Fruit fly (Drosophila melanogaster) whole organism, wandering third instar larva: Measurements from ENCODE around the gene Trpgamma.
A peak's percentile ranks its signal among the peaks of the same experiment; 100 is the strongest.

ENCODE experiments used
- Abd-B ChIP-seq: fragments of >200 bp; optimal IDR thresholded peaks from 2 replicates; lab custom pipeline; 2017; ENCODE audit warnings: missing biosample characterization, missing genetic modification characterization
- CG32264 ChIP-seq: fragments of 200-800 bp; sonication (Bioruptor generic); optimal IDR thresholded peaks from 2 replicates; lab custom pipeline; 2016; ENCODE audit warnings: missing biosample characterization, missing genetic modification characterization
- CG9705 ChIP-seq: fragments of 200-800 bp; sonication (Bioruptor generic); optimal IDR thresholded peaks from 2 replicates; lab custom pipeline; 2018; ENCODE audit warnings: missing biosample characterization, mild to moderate bottlenecking, missing genetic modification characterization
- CrebA ChIP-seq: fragments of 200-800 bp; sonication (Bioruptor generic); optimal IDR thresholded peaks from 2 replicates; lab custom pipeline; 2016; ENCODE audit warnings: missing biosample characterization, mild to moderate bottlenecking, missing genetic modification characterization, borderline replicate concordance
- Dfd ChIP-seq: fragments of >200 bp; optimal IDR thresholded peaks from 2 replicates; lab custom pipeline; 2017; ENCODE audit warnings: missing biosample characterization, missing genetic modification characterization
- Dif ChIP-seq: fragments of 200-275, 200-300 bp; sonication (Bioruptor generic); optimal IDR thresholded peaks from 2 replicates; lab custom pipeline; 2018; ENCODE audit warnings: missing biosample characterization, missing genetic modification characterization; ENCODE audit not compliant: partially characterized antibody
- HLH106 ChIP-seq: fragments of 200-800 bp; optimal IDR thresholded peaks from 3 replicates; lab custom pipeline; 2019; ENCODE audit warnings: missing biosample characterization, mild to moderate bottlenecking, missing genetic modification characterization, moderate library complexity
- Hnf4 ChIP-seq: fragments of 200-800 bp; sonication (Bioruptor generic); optimal IDR thresholded peaks from 2 replicates; lab custom pipeline; 2016; ENCODE audit warnings: missing biosample characterization, mild to moderate bottlenecking, missing genetic modification characterization
- Hr78 ChIP-seq: fragments of >200 bp; optimal IDR thresholded peaks from 2 replicates; lab custom pipeline; 2017; ENCODE audit warnings: missing biosample characterization, missing genetic modification characterization
- Myc ChIP-seq: fragments of >200 bp; optimal IDR thresholded peaks from 2 replicates; lab custom pipeline; 2017
- N ChIP-seq: fragments of >200 bp; optimal IDR thresholded peaks from 2 replicates; lab custom pipeline; 2018; ENCODE audit warnings: missing biosample characterization, missing external identifiers, missing genetic modification characterization
- OdsH ChIP-seq: fragments of 200-800 bp; sonication (Bioruptor generic); optimal IDR thresholded peaks from 2 replicates; lab custom pipeline; 2016; ENCODE audit warnings: missing biosample characterization, mild to moderate bottlenecking, missing genetic modification characterization
- Sp1 ChIP-seq: fragments of 200-800 bp; sonication (Bioruptor generic); optimal IDR thresholded peaks from 3 replicates; lab custom pipeline; 2019; ENCODE audit warnings: missing biosample characterization, mild to moderate bottlenecking, missing genetic modification characterization, moderate library complexity
- Vsx2 ChIP-seq: fragments of 200-300, 225-300 bp; sonication (Bioruptor generic); optimal IDR thresholded peaks from 2 replicates; lab custom pipeline; 2018; ENCODE audit warnings: missing biosample characterization, missing genetic modification characterization; ENCODE audit not compliant: partially characterized antibody
- br ChIP-seq: fragments of 200-800 bp; sonication (Bioruptor generic); optimal IDR thresholded peaks from 2 replicates; lab custom pipeline; 2016; ENCODE audit warnings: missing biosample characterization, missing genetic modification characterization
- brk ChIP-seq: fragments of 200-800 bp; sonication (Bioruptor generic); optimal IDR thresholded peaks from 2 replicates; lab custom pipeline; 2016; ENCODE audit warnings: missing biosample characterization, mild to moderate bottlenecking, missing genetic modification characterization
- dl ChIP-seq, 2 experiments: fragments of 175-275, 200-275 bp in 1 of 2; fragments of 200-275 bp in 1 of 2; sonication (Bioruptor generic); optimal IDR thresholded peaks; lab custom pipeline; 2018; ENCODE audit warnings: mild to moderate bottlenecking in 2 of 2, missing biosample characterization in 2 of 2, missing genetic modification characterization in 2 of 2, moderate library complexity in 2 of 2; ENCODE audit not compliant: partially characterized antibody in 2 of 2, insufficient read depth in 1 of 2
- dmrt93B ChIP-seq: fragments of 200-800 bp; sonication (Bioruptor generic); optimal IDR thresholded peaks from 2 replicates; lab custom pipeline; 2018; ENCODE audit warnings: missing biosample characterization, mild to moderate bottlenecking, missing genetic modification characterization
- dsf ChIP-seq: sonication (Bioruptor generic); optimal IDR thresholded peaks from 2 replicates; lab custom pipeline; 2016; ENCODE audit warnings: missing biosample characterization, missing genetic modification characterization, borderline replicate concordance
- ey ChIP-seq: fragments of 200-800 bp; sonication (Bioruptor generic); optimal IDR thresholded peaks from 2 replicates; lab custom pipeline; 2016; ENCODE audit warnings: missing biosample characterization, missing genetic modification characterization
- foxo ChIP-seq, 2 experiments: fragments of 200-800 bp; sonication (Bioruptor generic); optimal IDR thresholded peaks; 2 replicates in 1 of 2; 3 replicates in 1 of 2; lab custom pipeline; 2016 to 2017; ENCODE audit warnings: missing biosample characterization in 2 of 2, missing genetic modification characterization in 2 of 2
- fru ChIP-seq: fragments of 200-800 bp; sonication (Bioruptor generic); optimal IDR thresholded peaks from 3 replicates; lab custom pipeline; 2016; ENCODE audit warnings: missing biosample characterization, mild to moderate bottlenecking, missing genetic modification characterization
- h ChIP-seq: fragments of 200-800 bp; sonication (Bioruptor generic); optimal IDR thresholded peaks from 3 replicates; lab custom pipeline; 2016; ENCODE audit warnings: missing biosample characterization, mild to moderate bottlenecking, missing genetic modification characterization
- jim ChIP-seq: fragments of 175-275, 200-325 bp; sonication (Bioruptor generic); optimal IDR thresholded peaks from 2 replicates; lab custom pipeline; 2016; ENCODE audit warnings: missing biosample characterization, mild to moderate bottlenecking, missing genetic modification characterization
- lola ChIP-seq: fragments of >200 bp; optimal IDR thresholded peaks from 2 replicates; lab custom pipeline; 2017; ENCODE audit warnings: missing biosample characterization, missing genetic modification characterization
- pan ChIP-seq: fragments of >200 bp; optimal IDR thresholded peaks from 2 replicates; lab custom pipeline; 2017
- psq ChIP-seq: fragments of 200-800 bp; sonication (Bioruptor generic); optimal IDR thresholded peaks from 3 replicates; lab custom pipeline; 2017; ENCODE audit warnings: missing biosample characterization, mild to moderate bottlenecking, missing genetic modification characterization, moderate library complexity
- rgr ChIP-seq: fragments of 200-800 bp; sonication (Bioruptor generic); optimal IDR thresholded peaks from 3 replicates; lab custom pipeline; 2016; ENCODE audit warnings: missing biosample characterization, mild to moderate bottlenecking, missing genetic modification characterization
- sage ChIP-seq: fragments of 200-800 bp; sonication (Bioruptor generic); optimal IDR thresholded peaks from 2 replicates; lab custom pipeline; 2016; ENCODE audit warnings: missing biosample characterization, mild to moderate bottlenecking, missing genetic modification characterization
- sv ChIP-seq: fragments of 200-800 bp; sonication (Bioruptor generic); optimal IDR thresholded peaks from 3 replicates; lab custom pipeline; 2016; ENCODE audit warnings: missing biosample characterization, missing genetic modification characterization
- woc ChIP-seq: sonication (Bioruptor generic); optimal IDR thresholded peaks from 2 replicates; lab custom pipeline; 2016; ENCODE audit warnings: missing biosample characterization, mild to moderate bottlenecking, missing genetic modification characterization

The Trpgamma gene

dm6 chr2L:16709693-16710092, 33.2 kb upstream of the Trpgamma start:
- TF ChIP-seq woc (GFP tag; lab: Kevin White, UChicago): no peak
- TF ChIP-seq CG9705: no peak
- TF ChIP-seq CrebA: no peak
- no peak for TF ChIP-seq Hr78 (GFP tag; lab: Kevin White, UChicago)
- TF ChIP-seq rgr (GFP tag; lab: Kevin White, UChicago): no peak
- no peak for TF ChIP-seq pan
- TF ChIP-seq Dif: no peak
- no peak for TF ChIP-seq Sp1 (GFP tag; lab: Kevin White, UChicago)
- no peak for TF ChIP-seq ey (GFP tag; lab: Kevin White, UChicago)
- no peak for TF ChIP-seq Myc (lab: Kevin White, UChicago)
- no peak for TF ChIP-seq dl (GFP tag; optimal IDR thresholded peaks at IDR 0.05; lab: Kevin White, UChicago; ENCODE audit: insufficient read depth in 1 of 2, partially characterized antibody in 2 of 2)
- TF ChIP-seq h: no peak
- TF ChIP-seq Vsx2 (GFP tag; lab: Kevin White, UChicago): no peak
- no peak for TF ChIP-seq N
- TF ChIP-seq dsf (GFP tag; lab: Kevin White, UChicago): no peak
- no peak for TF ChIP-seq HLH106

dm6 chr2L:16706882-16707775, 30.6 kb upstream of the Trpgamma start:
- no peak for TF ChIP-seq CG32264 (GFP tag; lab: Kevin White, UChicago)
- TF ChIP-seq OdsH: no peak
- TF ChIP-seq Dif: no peak
- no peak for TF ChIP-seq dmrt93B
- TF ChIP-seq Vsx2 (GFP tag; lab: Kevin White, UChicago): no peak
- TF ChIP-seq jim (GFP tag; lab: Kevin White, UChicago): no peak
- TF ChIP-seq HLH106: no peak
- TF ChIP-seq CG9705: no peak
- no peak for TF ChIP-seq lola (GFP tag; lab: Kevin White, UChicago)
- TF ChIP-seq, all 38 proteins: peak for 0

- TF ChIP-seq br (GFP tag; lab: Kevin White, UChicago): peak; percentile 6
- TF ChIP-seq ey (GFP tag; lab: Kevin White, UChicago): peak; percentile 21
- no peak for TF ChIP-seq woc (GFP tag; lab: Kevin White, UChicago)
- peak; percentile 8 for TF ChIP-seq fru (GFP tag; lab: Kevin White, UChicago)
- no peak for TF ChIP-seq CG32264 (GFP tag; lab: Kevin White, UChicago)
- peak; percentile 1 for TF ChIP-seq OdsH
- peak; percentile 26 for TF ChIP-seq sv (GFP tag; lab: Kevin White, UChicago)
- no peak for TF ChIP-seq HLH106
- TF ChIP-seq Dfd (GFP tag; lab: Kevin White, UChicago): no peak
- TF ChIP-seq brk: no peak
- peak; percentile 20 for TF ChIP-seq Hnf4 (GFP tag; lab: Kevin White, UChicago)
- no peak for TF ChIP-seq Myc (lab: Kevin White, UChicago)
- no peak for TF ChIP-seq lola (GFP tag; lab: Kevin White, UChicago)
- peak; percentile 48 for TF ChIP-seq rgr (GFP tag; lab: Kevin White, UChicago)
- peak; percentile 22 for TF ChIP-seq h
- TF ChIP-seq dsf (GFP tag; lab: Kevin White, UChicago): no peak
- TF ChIP-seq CrebA: no peak
These were observed 27.3 kb upstream of the Trpgamma start for dm6 chr2L:16703753-16704152.

- TF ChIP-seq sage (GFP tag; lab: Kevin White, UChicago) (no peak), Hnf4 (GFP tag; lab: Kevin White, UChicago) (peak; percentile 21)
These were observed 26.6 kb upstream of the Trpgamma start for dm6 chr2L:16703008-16703510.

dm6 chr2L:16690619-16690908, 14.1 kb upstream of the Trpgamma start:
- no peak for TF ChIP-seq Abd-B (GFP tag; lab: Kevin White, UChicago)
- no peak for TF ChIP-seq dsf (GFP tag; lab: Kevin White, UChicago)
- no peak for TF ChIP-seq woc (GFP tag; lab: Kevin White, UChicago)
- TF ChIP-seq fru (GFP tag; lab: Kevin White, UChicago): no peak
- TF ChIP-seq foxo (GFP tag; optimal IDR thresholded peaks at IDR 0.05; lab: Kevin White, UChicago): no peak
- no peak for TF ChIP-seq lola (GFP tag; lab: Kevin White, UChicago)
- TF ChIP-seq Dif: no peak
- no peak for TF ChIP-seq Vsx2 (GFP tag; lab: Kevin White, UChicago)
- no peak for TF ChIP-seq psq
- no peak for TF ChIP-seq rgr (GFP tag; lab: Kevin White, UChicago)
